Worm (Caenorhabditis elegans) whole organism, L2 larva: ENCODE results near the gene C34E10.9.

Source experiments
- C34F6.9 ChIP-seq: fragments of 150-350 bp; optimal IDR thresholded peaks from 2 replicates; lab custom pipeline; 2014; ENCODE audit warnings: missing biosample characterization, missing genetic modification characterization
- R02D3.7 ChIP-seq: fragments of 150-350 bp; optimal IDR thresholded peaks from 2 replicates; lab custom pipeline; 2014; ENCODE audit warnings: missing biosample characterization, missing genetic modification characterization
- Y55F3AM.14 ChIP-seq: fragments of 200-800 bp; sonication (Bioruptor generic); optimal IDR thresholded peaks from 2 replicates; lab custom pipeline; 2018; ENCODE audit warnings: mild to moderate bottlenecking, missing genetic modification characterization, missing compliant biosample characterization
- ZK546.5 ChIP-seq: sonication (generic microtip); optimal IDR thresholded peaks from 2 replicates; lab custom pipeline; 2017; ENCODE audit warnings: missing biosample characterization, missing genetic modification characterization
- alr-1 ChIP-seq: fragments of 150-350 bp; optimal IDR thresholded peaks from 2 replicates; lab custom pipeline; 2014; ENCODE audit warnings: missing biosample characterization, missing genetic modification characterization
- aly-2 ChIP-seq: fragments of 150-350 bp; optimal IDR thresholded peaks from 2 replicates; lab custom pipeline; 2014; ENCODE audit warnings: missing biosample characterization, missing genetic modification characterization
- ama-1 ChIP-seq: fragments of 150-350 bp; optimal IDR thresholded peaks from 2 replicates; lab custom pipeline; 2018; ENCODE audit warnings: inconsistent platforms
- blmp-1 ChIP-seq: sonication (generic microtip); optimal IDR thresholded peaks from 2 replicates; lab custom pipeline; 2017; ENCODE audit warnings: missing genetic modification characterization, mild to moderate bottlenecking, missing compliant biosample characterization, antibody characterized with exemption, moderate library complexity; ENCODE audit not compliant: insufficient read depth
- ceh-82 ChIP-seq: fragments of 150-350 bp; optimal IDR thresholded peaks from 2 replicates; lab custom pipeline; 2014; ENCODE audit warnings: missing biosample characterization, missing genetic modification characterization
- crh-2 ChIP-seq: sonication (generic microtip); optimal IDR thresholded peaks from 2 replicates; lab custom pipeline; 2017; ENCODE audit warnings: missing biosample characterization, missing genetic modification characterization
- dmd-4 ChIP-seq: sonication (generic microtip); optimal IDR thresholded peaks from 2 replicates; lab custom pipeline; 2017; ENCODE audit warnings: missing biosample characterization, missing genetic modification characterization
- egl-27 ChIP-seq: sonication (generic microtip); optimal IDR thresholded peaks from 3 replicates; lab custom pipeline; 2017; ENCODE audit warnings: missing biosample characterization, missing genetic modification reagents, missing genetic modification characterization
- elt-1 ChIP-seq: fragments of 150-350 bp; optimal IDR thresholded peaks from 2 replicates; lab custom pipeline; 2014; ENCODE audit warnings: missing biosample characterization, missing genetic modification characterization
- elt-3 ChIP-seq: sonication (generic microtip); optimal IDR thresholded peaks from 2 replicates; lab custom pipeline; 2017; ENCODE audit warnings: missing biosample characterization, missing genetic modification characterization
- fos-1 ChIP-seq: fragments of 150-350 bp; optimal IDR thresholded peaks from 2 replicates; lab custom pipeline; 2014; ENCODE audit warnings: missing biosample characterization, missing genetic modification characterization
- gmeb-1 ChIP-seq: fragments of 150-350 bp; optimal IDR thresholded peaks from 2 replicates; lab custom pipeline; 2014; ENCODE audit warnings: missing biosample characterization, missing genetic modification characterization
- lin-11 ChIP-seq: fragments of 150-350 bp; sonication (generic microtip); optimal IDR thresholded peaks from 2 replicates; lab custom pipeline; 2014; ENCODE audit warnings: missing biosample characterization, missing genetic modification characterization, inconsistent platforms, mixed read lengths
- lin-13 ChIP-seq: fragments of 150-350 bp; optimal IDR thresholded peaks from 2 replicates; lab custom pipeline; 2014; ENCODE audit warnings: missing biosample characterization, missing genetic modification reagents, missing genetic modification characterization
- lin-39 ChIP-seq: fragments of 150-350 bp; optimal IDR thresholded peaks from 2 replicates; lab custom pipeline; 2014; ENCODE audit warnings: missing biosample characterization, missing genetic modification reagents, missing genetic modification characterization
- lsy-2 ChIP-seq, 2 experiments: fragments of 150-350 bp in 1 of 2; sonication (generic microtip) in 1 of 2; optimal IDR thresholded peaks; 2 replicates each; lab custom pipeline; 2014 to 2017; ENCODE audit warnings: missing biosample characterization in 2 of 2, missing genetic modification characterization in 2 of 2
- mab-5 ChIP-seq: fragments of 150-350 bp; optimal IDR thresholded peaks from 2 replicates; lab custom pipeline; 2014; ENCODE audit warnings: missing biosample characterization, missing genetic modification characterization
- mbf-1 ChIP-seq: sonication (generic microtip); optimal IDR thresholded peaks from 2 replicates; lab custom pipeline; 2017; ENCODE audit warnings: missing biosample characterization, missing genetic modification characterization
- mdl-1 ChIP-seq, 2 experiments: fragments of 150-350 bp in 1 of 2; sonication (generic microtip) in 1 of 2; optimal IDR thresholded peaks; 2 replicates each; lab custom pipeline; 2017; ENCODE audit warnings: missing biosample characterization in 2 of 2, missing genetic modification characterization in 2 of 2
- nhr-10 ChIP-seq: sonication (generic microtip); optimal IDR thresholded peaks from 2 replicates; lab custom pipeline; 2017; ENCODE audit warnings: missing biosample characterization, missing genetic modification characterization
- nhr-11 ChIP-seq: fragments of 150-350 bp; optimal IDR thresholded peaks from 2 replicates; lab custom pipeline; 2014; ENCODE audit warnings: missing biosample characterization, missing genetic modification characterization
- nhr-12 ChIP-seq: fragments of 150-350 bp; optimal IDR thresholded peaks from 2 replicates; lab custom pipeline; 2014; ENCODE audit warnings: missing biosample characterization, missing genetic modification characterization
- nhr-129 ChIP-seq: fragments of 150-350 bp; optimal IDR thresholded peaks from 2 replicates; lab custom pipeline; 2014; ENCODE audit warnings: missing biosample characterization, missing genetic modification characterization
- nhr-21 ChIP-seq: fragments of 150-350 bp; optimal IDR thresholded peaks from 2 replicates; lab custom pipeline; 2014; ENCODE audit warnings: missing biosample characterization, missing genetic modification characterization
- nhr-23 ChIP-seq: fragments of 150-350 bp; optimal IDR thresholded peaks from 2 replicates; lab custom pipeline; 2014; ENCODE audit warnings: missing biosample characterization, missing genetic modification reagents, missing genetic modification characterization
- nhr-237 ChIP-seq: fragments of 150-350 bp; optimal IDR thresholded peaks from 2 replicates; lab custom pipeline; 2014; ENCODE audit warnings: missing biosample characterization, missing genetic modification characterization
- nhr-25 ChIP-seq: fragments of 150-350 bp; sonication (generic microtip); optimal IDR thresholded peaks from 3 replicates; lab custom pipeline; 2014; ENCODE audit warnings: missing biosample characterization, missing genetic modification characterization
- nhr-77 ChIP-seq: fragments of 150-350 bp; optimal IDR thresholded peaks from 2 replicates; lab custom pipeline; 2014; ENCODE audit warnings: missing biosample characterization, missing genetic modification characterization
- peb-1 ChIP-seq: fragments of 150-350 bp; optimal IDR thresholded peaks from 2 replicates; lab custom pipeline; 2014; ENCODE audit warnings: missing biosample characterization, missing genetic modification characterization
- sem-4 ChIP-seq: fragments of 150-350 bp; optimal IDR thresholded peaks from 2 replicates; lab custom pipeline; 2014; ENCODE audit warnings: missing biosample characterization, missing genetic modification reagents, missing genetic modification characterization
- skn-1 ChIP-seq: sonication (generic microtip); optimal IDR thresholded peaks from 2 replicates; lab custom pipeline; 2017; ENCODE audit warnings: missing biosample characterization, missing genetic modification characterization
- sma-3 ChIP-seq: sonication (generic microtip); optimal IDR thresholded peaks from 2 replicates; lab custom pipeline; 2016; ENCODE audit warnings: missing genetic modification reagents, missing genetic modification characterization, missing compliant biosample characterization
- sma-9 ChIP-seq, 2 experiments: fragments of 150-350 bp in 1 of 2; sonication (generic microtip) in 1 of 2; optimal IDR thresholded peaks; 2 replicates each; lab custom pipeline; 2014 to 2016; ENCODE audit warnings: missing genetic modification characterization in 2 of 2, mild to moderate bottlenecking in 1 of 2, missing biosample characterization in 1 of 2, missing compliant biosample characterization in 1 of 2, missing genetic modification reagents in 1 of 2, moderate library complexity in 1 of 2
- unc-39 ChIP-seq: fragments of 150-350 bp; optimal IDR thresholded peaks from 2 replicates; lab custom pipeline; 2014; ENCODE audit warnings: missing biosample characterization, missing genetic modification characterization
- unc-55 ChIP-seq: fragments of 150-350 bp; sonication (generic microtip); optimal IDR thresholded peaks from 3 replicates; lab custom pipeline; 2014; ENCODE audit warnings: missing biosample characterization, missing genetic modification reagents, missing genetic modification characterization
- unc-62 ChIP-seq: fragments of 150-350 bp; optimal IDR thresholded peaks from 2 replicates; lab custom pipeline; 2014; ENCODE audit warnings: missing biosample characterization, missing genetic modification reagents, missing genetic modification characterization
- ztf-1 ChIP-seq: fragments of 200-800 bp; sonication (Bioruptor generic); conservative IDR thresholded peaks from 2 replicates; pipeline ENCODE4 v1.3.6; 2022; ENCODE audit warnings: missing genetic modification characterization, missing compliant biosample characterization
- ztf-11 ChIP-seq: sonication (generic microtip); optimal IDR thresholded peaks from 2 replicates; lab custom pipeline; 2017; ENCODE audit warnings: missing biosample characterization, missing genetic modification characterization
- ztf-4 ChIP-seq: fragments of 150-350 bp; optimal IDR thresholded peaks from 2 replicates; lab custom pipeline; 2014; ENCODE audit warnings: missing biosample characterization, missing genetic modification characterization

Gene C34E10.9

ce11 chrIII:5230415-5230814 is 32.8 kb downstream of the C34E10.9 start, which contains the start of gene prmt-5 (continued):
- no peak for TF ChIP-seq ZK546.5
- no peak for TF ChIP-seq gmeb-1 (tag; lab: Kevin White, UChicago)
- no peak for TF ChIP-seq crh-2 (tag; lab: Kevin White, UChicago)
- peak; percentile 45 for TF ChIP-seq sma-3 (GFP tag; lab: Kevin White, UChicago)
- no peak for TF ChIP-seq C34F6.9
- TF ChIP-seq ztf-1 (GFP tag; lab: Robert Waterston, UW) = no peak
- TF ChIP-seq nhr-21 (tag; lab: Kevin White, UChicago) = peak; percentile 46
- peak; percentile 34 for TF ChIP-seq lin-13 (GFP tag; lab: Kevin White, UChicago)

DNA sequence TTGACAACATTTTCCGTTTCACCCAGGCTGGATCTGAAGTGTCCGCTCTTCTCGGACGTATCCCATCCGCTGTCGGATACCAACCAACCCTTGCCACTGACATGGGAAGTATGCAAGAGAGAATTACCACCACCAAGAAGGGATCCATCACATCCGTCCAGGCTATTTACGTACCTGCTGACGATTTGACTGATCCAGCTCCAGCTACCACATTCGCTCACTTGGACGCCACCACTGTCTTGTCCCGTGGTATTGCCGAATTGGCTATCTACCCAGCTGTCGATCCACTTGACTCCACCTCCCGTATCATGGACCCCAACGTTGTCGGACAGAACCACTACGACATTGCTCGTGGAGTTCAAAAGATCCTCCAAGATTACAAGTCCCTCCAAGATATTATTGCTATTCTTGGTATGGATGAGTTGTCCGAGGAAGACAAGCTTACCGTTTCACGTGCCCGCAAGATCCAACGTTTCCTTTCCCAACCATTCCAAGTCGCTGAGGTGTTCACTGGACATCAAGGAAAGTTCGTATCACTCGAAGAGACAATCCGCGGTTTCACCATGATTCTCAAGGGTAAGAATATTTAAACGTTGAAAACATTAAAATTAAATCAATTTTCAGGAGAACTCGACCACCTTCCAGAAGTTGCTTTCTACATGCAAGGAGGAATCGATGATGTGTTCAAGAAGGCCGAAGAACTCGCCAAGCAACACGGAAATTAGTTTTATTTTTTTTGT is 33.5 kb downstream of the C34E10.9 start:
- peak; percentile 35 for TF ChIP-seq nhr-23 (tag; lab: Kevin White, UChicago)
- no peak for TF ChIP-seq ama-1 (lab: Kevin White, UChicago)
- TF ChIP-seq, all 48 proteins: peak for 1

ce11 chrIII:5228839-5229238 is 34.4 kb downstream of the C34E10.9 start:
- no peak for TF ChIP-seq crh-2 (tag; lab: Kevin White, UChicago)
- no peak for TF ChIP-seq mab-5
- no peak for TF ChIP-seq alr-1 (tag; lab: Kevin White, UChicago)
- no peak for TF ChIP-seq R02D3.7 (tag; lab: Kevin White, UChicago)
- TF ChIP-seq blmp-1 (tag; lab: Kevin White, UChicago) = no peak
- no peak for TF ChIP-seq dmd-4
- no peak for TF ChIP-seq unc-55 (GFP tag; lab: Kevin White, UChicago)
- no peak for TF ChIP-seq ceh-82 (tag; lab: Kevin White, UChicago)

- TF ChIP-seq ztf-1 (GFP tag; lab: Robert Waterston, UW) = no peak
- no peak for TF ChIP-seq nhr-237
- TF ChIP-seq egl-27 (tag; lab: Kevin White, UChicago) = no peak
- no peak for TF ChIP-seq Y55F3AM.14
- TF ChIP-seq nhr-11 (tag; lab: Kevin White, UChicago) = no peak
- peak; percentile 84 for TF ChIP-seq fos-1
- peak; percentile 65 to 93 for TF ChIP-seq lsy-2 (tag; optimal IDR thresholded peaks at IDR 0.05; lab: Kevin White, UChicago)
- peak; percentile 68 for TF ChIP-seq sem-4 (tag; lab: Kevin White, UChicago)
- peak; percentile 36 for TF ChIP-seq blmp-1 (tag; lab: Kevin White, UChicago)
- peak; percentile 59 for TF ChIP-seq sma-9 (GFP tag; optimal IDR thresholded peaks at IDR 0.05; lab: Kevin White, UChicago)
- no peak for TF ChIP-seq sma-9 (tag; optimal IDR thresholded peaks at IDR 0.05; lab: Kevin White, UChicago)
- peak; percentile 92 for TF ChIP-seq lin-13 (GFP tag; lab: Kevin White, UChicago)
- TF ChIP-seq ztf-4 = peak; percentile 74
- no peak for TF ChIP-seq lin-39 (tag; lab: Kevin White, UChicago)
- no peak for TF ChIP-seq elt-3 (tag; lab: Kevin White, UChicago)
- TF ChIP-seq nhr-12 (tag; lab: Kevin White, UChicago) = no peak
- TF ChIP-seq nhr-129 (tag; lab: Kevin White, UChicago) = peak; percentile 86
- TF ChIP-seq unc-39 = no peak
- TF ChIP-seq nhr-25 = peak; percentile 91
- TF ChIP-seq nhr-77 (tag; lab: Kevin White, UChicago) = no peak
- TF ChIP-seq sma-3 (GFP tag; lab: Kevin White, UChicago) = peak; percentile 89
- peak in 1 of 2 experiments; percentile 56 for TF ChIP-seq mdl-1 (tag; optimal IDR thresholded peaks at IDR 0.05; lab: Kevin White, UChicago)
- TF ChIP-seq nhr-23 (tag; lab: Kevin White, UChicago) = no peak
- no peak for TF ChIP-seq mbf-1 (tag; lab: Kevin White, UChicago)
- TF ChIP-seq gmeb-1 (tag; lab: Kevin White, UChicago) = peak; percentile 86
- TF ChIP-seq ztf-11 (tag; lab: Kevin White, UChicago) = no peak
- TF ChIP-seq elt-1 (tag; lab: Kevin White, UChicago) = no peak
- TF ChIP-seq dmd-4 = no peak
- TF ChIP-seq ZK546.5 = peak; percentile 3
- TF ChIP-seq aly-2 (tag; lab: Kevin White, UChicago) = no peak
- peak; percentile 91 for TF ChIP-seq C34F6.9
- TF ChIP-seq peb-1 (tag; lab: Kevin White, UChicago) = no peak
- TF ChIP-seq nhr-10 (tag; lab: Kevin White, UChicago) = no peak
- TF ChIP-seq lin-11 (tag; lab: Kevin White, UChicago) = peak; percentile 96
- peak; percentile 50 for TF ChIP-seq mab-5
- TF ChIP-seq skn-1 (tag; lab: Kevin White, UChicago) = peak; percentile 49
- TF ChIP-seq alr-1 (tag; lab: Kevin White, UChicago) = no peak
- TF ChIP-seq unc-55 (GFP tag; lab: Kevin White, UChicago) = peak; percentile 98
- peak; percentile 93 for TF ChIP-seq crh-2 (tag; lab: Kevin White, UChicago)
- no peak for TF ChIP-seq unc-62
- TF ChIP-seq ceh-82 (tag; lab: Kevin White, UChicago) = peak; percentile 35
Measured at ce11 chrIII:5227831-5228467, 35.2 kb downstream of the C34E10.9 start, which contains the start of the genes C34E10.12, C34E10.10 and atp-2. TSS of gene C34E10.12 (minus strand) at chrIII:5227881. TSS of gene C34E10.10 (minus strand) at chrIII:5227884. TSS of gene atp-2 (plus strand) at chrIII:5228417.
